Fruit fly (Drosophila melanogaster) whole organism, embryonic: ENCODE results near the gene CG14613.
"Not testable (repeated sequence)": the region's sequence is repeated elsewhere in the genome, so short reads cannot be mapped to it uniquely, and the experiment has no call there.

ENCODE experiments used
- CG1024 ChIP-seq: fragments of 200-800 bp; sonication (Bioruptor generic); IDR thresholded peaks from 2 replicates; pipeline ENCODE4 v1.3.6; 2022; ENCODE audit warnings: missing biosample characterization, missing genetic modification characterization
- CG10565 ChIP-seq: fragments of 200-800 bp; sonication (Bioruptor generic); optimal IDR thresholded peaks from 3 replicates; lab custom pipeline; 2016; ENCODE audit warnings: missing biosample characterization, mild to moderate bottlenecking, missing genetic modification characterization
- CG15269 ChIP-seq: fragments of 200-800 bp; sonication (Bioruptor generic); optimal IDR thresholded peaks from 2 replicates; lab custom pipeline; 2018; ENCODE audit warnings: missing biosample characterization, mild to moderate bottlenecking, missing genetic modification characterization, moderate library complexity
- CG1647 ChIP-seq: fragments of 200-800 bp; sonication (Bioruptor generic); optimal IDR thresholded peaks from 3 replicates; lab custom pipeline; 2016; ENCODE audit warnings: missing biosample characterization, missing genetic modification characterization
- CG16813 ChIP-seq: fragments of 200-800 bp; sonication (Bioruptor generic); IDR thresholded peaks from 3 replicates; pipeline ENCODE4 v1.3.6; 2022; ENCODE audit warnings: missing biosample characterization, missing genetic modification characterization; ENCODE audit not compliant: partially characterized antibody
- CG16863 ChIP-seq: fragments of 200-800 bp; sonication (Bioruptor generic); optimal IDR thresholded peaks from 3 replicates; lab custom pipeline; 2016; ENCODE audit warnings: missing biosample characterization, missing genetic modification characterization
- CG2199 ChIP-seq: fragments of 200-800 bp; sonication (Bioruptor generic); IDR thresholded peaks from 3 replicates; pipeline ENCODE4 v1.3.6; 2022; ENCODE audit warnings: missing biosample characterization, missing genetic modification characterization
- CG2202 ChIP-seq: fragments of 200-800 bp; sonication (Bioruptor generic); optimal IDR thresholded peaks from 2 replicates; lab custom pipeline; 2018; ENCODE audit warnings: missing biosample characterization, mild to moderate bottlenecking, missing genetic modification characterization
- CG2875 ChIP-seq: fragments of 200-800 bp; sonication (Bioruptor generic); optimal IDR thresholded peaks from 2 replicates; lab custom pipeline; 2017; ENCODE audit warnings: missing biosample characterization, mild to moderate bottlenecking, missing genetic modification characterization, missing genetic modification reagents
- CG30020 ChIP-seq: fragments of 200-800 bp; optimal IDR thresholded peaks from 2 replicates; lab custom pipeline; 2019; ENCODE audit warnings: missing biosample characterization, mild to moderate bottlenecking, missing genetic modification characterization, moderate library complexity
- CG33557 ChIP-seq: fragments of 200-800 bp; sonication (Bioruptor generic); optimal IDR thresholded peaks from 2 replicates; lab custom pipeline; 2019; ENCODE audit warnings: missing biosample characterization, mild to moderate bottlenecking, missing genetic modification characterization, moderate library complexity
- CG34422 ChIP-seq: fragments of 200-800 bp; sonication (Bioruptor generic); IDR thresholded peaks from 3 replicates; pipeline ENCODE4 v1.3.6; 2022; ENCODE audit warnings: missing biosample characterization, missing genetic modification characterization
- CG8290 ChIP-seq, 3 experiments: fragments of 200-800 bp; sonication (Bioruptor generic); optimal IDR thresholded peaks; 2 replicates each; lab custom pipeline; 2016 to 2019; ENCODE audit warnings: missing biosample characterization in 3 of 3, missing genetic modification characterization in 3 of 3, mild to moderate bottlenecking in 2 of 3, moderate library complexity in 1 of 3
- CG9797 ChIP-seq: fragments of 200-800 bp; sonication (Bioruptor generic); optimal IDR thresholded peaks from 3 replicates; lab custom pipeline; 2018; ENCODE audit warnings: missing biosample characterization, mild to moderate bottlenecking, missing genetic modification characterization
- CTCF ChIP-seq: fragments of 200-800 bp; sonication (Bioruptor generic); optimal IDR thresholded peaks from 2 replicates; lab custom pipeline; 2017; ENCODE audit warnings: missing biosample characterization, mild to moderate bottlenecking, missing genetic modification characterization, moderate library complexity
- Dbx ChIP-seq: fragments of 200-800 bp; sonication (Bioruptor generic); IDR thresholded peaks from 3 replicates; pipeline ENCODE4 v1.3.6; 2022; ENCODE audit warnings: missing biosample characterization, missing genetic modification characterization
- Dfd ChIP-seq, 2 experiments: fragments of >200 bp; optimal IDR thresholded peaks; 2 replicates each; lab custom pipeline; 2017; ENCODE audit warnings: missing biosample characterization in 2 of 2, missing genetic modification characterization in 2 of 2
- Dref ChIP-seq: fragments of 200-800 bp; sonication (Bioruptor generic); IDR thresholded peaks from 2 replicates; pipeline ENCODE4 v1.3.6; 2022; ENCODE audit warnings: missing biosample characterization, missing genetic modification characterization
- Eip74EF ChIP-seq, 2 experiments: fragments of 200-800 bp in 1 of 2; fragments of >200 bp in 1 of 2; sonication (Bioruptor generic) in 1 of 2; optimal IDR thresholded peaks; 2 replicates each; lab custom pipeline; 2017 to 2019; ENCODE audit warnings: missing biosample characterization in 2 of 2, missing genetic modification characterization in 2 of 2, mild to moderate bottlenecking in 1 of 2, moderate library complexity in 1 of 2
- Ets97D ChIP-seq: fragments of 200-800 bp; sonication (Bioruptor generic); optimal IDR thresholded peaks from 3 replicates; lab custom pipeline; 2016; ENCODE audit warnings: missing biosample characterization, missing genetic modification characterization
- Fer2 ChIP-seq: fragments of 200-800 bp; sonication (Bioruptor generic); optimal IDR thresholded peaks from 2 replicates; lab custom pipeline; 2018; ENCODE audit warnings: missing biosample characterization, mild to moderate bottlenecking, missing genetic modification characterization, moderate library complexity
- Hmr ChIP-seq: fragments of 200-800 bp; sonication (Bioruptor generic); optimal IDR thresholded peaks from 3 replicates; lab custom pipeline; 2017; ENCODE audit warnings: mild to moderate bottlenecking, missing biosample characterization, missing genetic modification reagents, missing genetic modification characterization
- Hr39 ChIP-seq: fragments of >200 bp; optimal IDR thresholded peaks from 2 replicates; lab custom pipeline; 2017
- Hr78 ChIP-seq, 2 experiments: fragments of 200-800 bp in 1 of 2; fragments of >200 bp in 1 of 2; sonication (Bioruptor generic) in 1 of 2; optimal IDR thresholded peaks; 2 replicates each; lab custom pipeline; 2017 to 2019; ENCODE audit warnings: missing biosample characterization in 2 of 2, missing genetic modification characterization in 2 of 2, mild to moderate bottlenecking in 1 of 2, moderate library complexity in 1 of 2
- Lhr ChIP-seq: fragments of 200-800 bp; sonication (Bioruptor generic); optimal IDR thresholded peaks from 3 replicates; lab custom pipeline; 2017; ENCODE audit warnings: mild to moderate bottlenecking, missing biosample characterization, missing genetic modification reagents, missing genetic modification characterization
- MBD-R2 ChIP-seq: fragments of 200-800 bp; sonication (Bioruptor generic); IDR thresholded peaks from 2 replicates; pipeline ENCODE4 v1.3.6; 2022; ENCODE audit warnings: missing biosample characterization, missing genetic modification characterization
- Nf-YB ChIP-seq: fragments of 200-800 bp; sonication (Bioruptor generic); optimal IDR thresholded peaks from 3 replicates; lab custom pipeline; 2019; ENCODE audit warnings: missing biosample characterization, mild to moderate bottlenecking, missing genetic modification characterization, moderate library complexity
- Stat92E ChIP-seq, 3 experiments: fragments of >200 bp in 2 of 3; fragments of 200-800 bp in 1 of 3; sonication (Bioruptor generic) in 1 of 3; optimal IDR thresholded peaks; 2 replicates each; lab custom pipeline; 2017 to 2019; ENCODE audit warnings: missing biosample characterization in 3 of 3, missing genetic modification characterization in 3 of 3, mild to moderate bottlenecking in 1 of 3, moderate library complexity in 1 of 3
- Trl ChIP-seq, 3 experiments: fragments of >200 bp in 2 of 3; fragments of 200-800 bp in 1 of 3; sonication (Bioruptor generic) in 1 of 3; optimal IDR thresholded peaks; 2 replicates in 1 of 3; 3 replicates in 2 of 3; lab custom pipeline; 2016 to 2017; ENCODE audit warnings: missing biosample characterization in 1 of 3, missing genetic modification characterization in 1 of 3
- al ChIP-seq: fragments of 200-800 bp; sonication (Bioruptor generic); IDR thresholded peaks from 2 replicates; pipeline ENCODE4 v1.3.6; 2022; ENCODE audit warnings: missing biosample characterization, missing genetic modification characterization
- ara ChIP-seq: fragments of 200-800 bp; sonication (Bioruptor generic); IDR thresholded peaks from 2 replicates; pipeline ENCODE4 v1.3.6; 2022; ENCODE audit warnings: missing biosample characterization, missing genetic modification characterization
- ftz-f1 ChIP-seq: fragments of 200-800 bp; sonication (Bioruptor generic); optimal IDR thresholded peaks from 2 replicates; lab custom pipeline; 2016; ENCODE audit warnings: missing biosample characterization, missing genetic modification characterization
- gce ChIP-seq: fragments of 200-800 bp; sonication (Bioruptor generic); IDR thresholded peaks from 3 replicates; pipeline ENCODE4 v1.3.6; 2022; ENCODE audit warnings: missing biosample characterization, missing genetic modification characterization
- gsb-n ChIP-seq: fragments of 200-800 bp; sonication (Bioruptor generic); optimal IDR thresholded peaks from 3 replicates; lab custom pipeline; 2018; ENCODE audit warnings: missing biosample characterization, mild to moderate bottlenecking, missing genetic modification characterization
- klu ChIP-seq: fragments of 200-800 bp; sonication (Bioruptor generic); IDR thresholded peaks from 2 replicates; pipeline ENCODE4 v1.3.6; 2022; ENCODE audit warnings: missing biosample characterization, missing genetic modification characterization
- lola ChIP-seq, 3 experiments: fragments of >200 bp in 2 of 3; fragments of 200-800 bp in 1 of 3; sonication (Bioruptor generic) in 1 of 3; optimal IDR thresholded peaks; 2 replicates each; lab custom pipeline; 2017 to 2019; ENCODE audit warnings: missing biosample characterization in 3 of 3, missing genetic modification characterization in 3 of 3, mild to moderate bottlenecking in 1 of 3, moderate library complexity in 1 of 3
- pan ChIP-seq, 4 experiments: fragments of >200 bp in 3 of 4; fragments of 200-800 bp in 1 of 4; sonication (Bioruptor generic) in 1 of 4; optimal IDR thresholded peaks in 3 of 4; IDR thresholded peaks in 1 of 4; 2 replicates each; pipeline versions ENCODE4 v1.3.6 to Lab custom; 2017 to 2022; ENCODE audit warnings: missing biosample characterization in 2 of 4, missing genetic modification characterization in 2 of 4, mixed read lengths in 1 of 4
- peb ChIP-seq: fragments of 200-800 bp; sonication (Bioruptor generic); IDR thresholded peaks from 2 replicates; pipeline ENCODE4 v1.3.6; 2022; ENCODE audit warnings: missing biosample characterization, missing genetic modification characterization
- prd ChIP-seq, 3 experiments: fragments of >200 bp in 2 of 3; fragments of 200-800 bp in 1 of 3; sonication (Bioruptor generic) in 1 of 3; optimal IDR thresholded peaks in 2 of 3; IDR thresholded peaks in 1 of 3; 2 replicates in 2 of 3; 3 replicates in 1 of 3; pipeline versions ENCODE4 v1.3.6 to Lab custom; 2017 to 2022; ENCODE audit warnings: missing biosample characterization in 1 of 3, missing genetic modification characterization in 1 of 3
- sens-2 ChIP-seq: fragments of 200-800 bp; sonication (Bioruptor generic); IDR thresholded peaks from 2 replicates; pipeline ENCODE4 v1.3.6; 2022; ENCODE audit warnings: missing biosample characterization, missing genetic modification characterization
- stwl ChIP-seq: fragments of 200-800 bp; sonication (Bioruptor generic); optimal IDR thresholded peaks from 3 replicates; lab custom pipeline; 2018; ENCODE audit warnings: missing biosample characterization, mild to moderate bottlenecking, missing genetic modification characterization, moderate library complexity
- tup ChIP-seq: fragments of 200-800 bp; sonication (Bioruptor generic); optimal IDR thresholded peaks from 2 replicates; lab custom pipeline; 2016; ENCODE audit warnings: missing biosample characterization, mild to moderate bottlenecking, missing genetic modification characterization, moderate library complexity
- vfl ChIP-seq: fragments of 200-800 bp; sonication (Bioruptor generic); optimal IDR thresholded peaks from 2 replicates; lab custom pipeline; 2016; ENCODE audit warnings: missing biosample characterization, missing genetic modification characterization
- yki ChIP-seq: fragments of >200 bp; optimal IDR thresholded peaks from 3 replicates; lab custom pipeline; 2018

CG14613 gene

dm6 chrX:22443518-22443917 is 28.3 kb downstream of the CG14613 start (continued):
- TF ChIP-seq Fer2 (tag; lab: Kevin White, UChicago): no peak
- no peak for TF ChIP-seq Dbx
- no peak for TF ChIP-seq tup
- no peak for TF ChIP-seq ara
- peak; percentile 86 for TF ChIP-seq CG30020 (tag; lab: Kevin White, UChicago)
- no peak for TF ChIP-seq klu (GFP tag; lab: Robert Waterston, UW)
- peak; percentile 26 for TF ChIP-seq stwl (tag; lab: Kevin White, UChicago)
- TF ChIP-seq Dref (GFP tag; lab: Robert Waterston, UW): peak; percentile 66
- peak; percentile 48 for TF ChIP-seq CG1024 (GFP tag; lab: Robert Waterston, UW)
- peak; percentile 28; the same call in 1 of the 3 replicates for TF ChIP-seq CG16813 (GFP tag; lab: Robert Waterston, UW)
- TF ChIP-seq Ets97D: no peak
- no peak for TF ChIP-seq CG33557 (GFP tag; lab: Kevin White, UChicago)

- TF ChIP-seq CG1647 (no peak), CG8290 (GFP tag; optimal IDR thresholded peaks at IDR 0.05; lab: Kevin White, UChicago) (no peak), CG8290 (tag; optimal IDR thresholded peaks at IDR 0.05; lab: Kevin White, UChicago) (peak in 1 of 2 experiments; percentile 23), Lhr (GFP tag; lab: Kevin White, UChicago) (peak; percentile 16), MBD-R2 (no peak), CG2875 (no peak), peb (GFP tag; lab: Robert Waterston, UW) (no peak), Nf-YB (GFP tag; lab: Kevin White, UChicago) (no peak), ftz-f1 (GFP tag; lab: Kevin White, UChicago) (no peak), gce (GFP tag; lab: Robert Waterston, UW) (no peak), al (no peak), CTCF (GFP tag; lab: Kevin White, UChicago) (peak; percentile 49), CG15269 (peak; percentile 15), CG2202 (tag; lab: Kevin White, UChicago) (no peak), Hmr (GFP tag; lab: Kevin White, UChicago) (peak; percentile 9), CG2199 (GFP tag; lab: Robert Waterston, UW) (peak; percentile 88; the same call in 2 of the 3 replicates), CG16863 (no peak), CG9797 (GFP tag; lab: Kevin White, UChicago) (no peak), gsb-n (tag; lab: Kevin White, UChicago) (no peak), sens-2 (GFP tag; lab: Robert Waterston, UW) (no peak), CG34422 (no peak)
Measured at dm6 chrX:22443046-22443445, 28.8 kb downstream of the CG14613 start.

- peak; percentile 50 for TF ChIP-seq vfl (GFP tag; lab: Kevin White, UChicago)
- TF ChIP-seq pan (optimal IDR thresholded peaks at IDR 0.05; lab: Kevin White, UChicago); Trl (GFP tag; optimal IDR thresholded peaks at IDR 0.05; lab: Kevin White, UChicago); prd (GFP tag; IDR thresholded peaks at IDR 0.05; lab: Robert Waterston, UW): not testable (repeated sequence)
- peak in 1 of 2 experiments; percentile 82 for TF ChIP-seq pan (GFP tag; optimal IDR thresholded peaks at IDR 0.05 in 1 of 2, IDR thresholded peaks at IDR 0.05 in 1 of 2)
- peak in 1 of 3 experiments; percentile 93 for TF ChIP-seq Stat92E (GFP tag; optimal IDR thresholded peaks at IDR 0.05; lab: Kevin White, UChicago)
- TF ChIP-seq lola (GFP tag; optimal IDR thresholded peaks at IDR 0.05; lab: Kevin White, UChicago): peak in 2 of 3 experiments; percentile 84 to 100
- TF ChIP-seq Trl (optimal IDR thresholded peaks at IDR 0.05; lab: Kevin White, UChicago): peak; percentile 59 to 92
- peak in 1 of 2 experiments; percentile 96 for TF ChIP-seq Dfd (GFP tag; optimal IDR thresholded peaks at IDR 0.05; lab: Kevin White, UChicago)
- peak in 1 of 2 experiments; percentile 78 for TF ChIP-seq Eip74EF (GFP tag; optimal IDR thresholded peaks at IDR 0.05; lab: Kevin White, UChicago)
- TF ChIP-seq prd (optimal IDR thresholded peaks at IDR 0.05; lab: Kevin White, UChicago): peak in 1 of 2 experiments; percentile 55
- TF ChIP-seq ftz-f1 (GFP tag; lab: Kevin White, UChicago): peak; percentile 54
- peak; percentile 96 for TF ChIP-seq CG10565 (GFP tag; lab: Kevin White, UChicago)
- peak; percentile 100 for TF ChIP-seq yki
- peak; percentile 45 for TF ChIP-seq tup
- TF ChIP-seq Hr39 (lab: Kevin White, UChicago): peak; percentile 99
- peak in 1 of 2 experiments; percentile 86 for TF ChIP-seq Hr78 (GFP tag; optimal IDR thresholded peaks at IDR 0.05; lab: Kevin White, UChicago)
Measured at dm6 chrX:22432929-22433605, 38.8 kb downstream of the CG14613 start.
